Worm (Caenorhabditis elegans): ENCODE data around the gene npr-27.

ce11 chrIV:7301481-7301880, 3.9 kb upstream of the npr-27 start:
- TF ChIP-seq klf-2 (GFP tag; conservative IDR thresholded peaks at IDR 0.05) (no peak), flt-1 (GFP tag; IDR thresholded peaks at IDR 0.05) (no peak), med-1 (GFP tag; optimal IDR thresholded peaks at IDR 0.05; ENCODE audit: insufficient read depth) (no peak)

All from whole organism, midembryonic.